Fruit fly (Drosophila melanogaster) whole organism, adult: ENCODE measurements around the gene CG43954.

Experiments used
- CG11617 ChIP-seq: fragments of 200-800 bp; sonication (Bioruptor generic); optimal IDR thresholded peaks from 2 replicates; lab custom pipeline; 2017; ENCODE audit warnings: mild to moderate bottlenecking, missing biosample characterization, missing genetic modification reagents, missing genetic modification characterization
- CG33017 ChIP-seq: fragments of 200-800 bp; sonication (Bioruptor generic); optimal IDR thresholded peaks from 2 replicates; lab custom pipeline; 2018; ENCODE audit warnings: missing biosample characterization, mild to moderate bottlenecking, missing genetic modification characterization, moderate library complexity
- CG5204 ChIP-seq: fragments of 200-800 bp; sonication (Bioruptor generic); optimal IDR thresholded peaks from 2 replicates; lab custom pipeline; 2016; ENCODE audit warnings: missing biosample characterization, missing genetic modification characterization
- CG7045 ChIP-seq: fragments of 200-800 bp; sonication (Bioruptor generic); optimal IDR thresholded peaks from 2 replicates; lab custom pipeline; 2017; ENCODE audit warnings: missing biosample characterization, mild to moderate bottlenecking, missing genetic modification characterization
- CG7101 ChIP-seq: fragments of 200-800 bp; sonication (Bioruptor generic); optimal IDR thresholded peaks from 2 replicates; lab custom pipeline; 2018; ENCODE audit warnings: missing biosample characterization, mild to moderate bottlenecking, missing genetic modification characterization, moderate library complexity
- Crg-1 ChIP-seq: fragments of 200-800 bp; sonication (Bioruptor generic); optimal IDR thresholded peaks from 2 replicates; lab custom pipeline; 2016; ENCODE audit warnings: missing biosample characterization, missing genetic modification characterization
- Hr96 ChIP-seq: fragments of 200-800 bp; sonication (Bioruptor generic); optimal IDR thresholded peaks from 2 replicates; lab custom pipeline; 2016; ENCODE audit warnings: missing biosample characterization, missing genetic modification characterization
- Mnt ChIP-seq: fragments of 200-800 bp; sonication (Bioruptor generic); optimal IDR thresholded peaks from 2 replicates; lab custom pipeline; 2016; ENCODE audit warnings: missing biosample characterization, mild to moderate bottlenecking, missing genetic modification characterization
- cic ChIP-seq: fragments of 200-800 bp; sonication (Bioruptor generic); optimal IDR thresholded peaks from 2 replicates; lab custom pipeline; 2017; ENCODE audit warnings: missing biosample characterization, mild to moderate bottlenecking, missing genetic modification characterization, moderate library complexity
- kay ChIP-seq: fragments of 200-800 bp; sonication (Bioruptor generic); peaks from one replicate; lab custom pipeline; 2016; ENCODE audit warnings: missing biosample characterization, missing genetic modification characterization, borderline replicate concordance
- ovo ChIP-seq: fragments of 200-800 bp; sonication (Bioruptor generic); optimal IDR thresholded peaks from 2 replicates; lab custom pipeline; 2016; ENCODE audit warnings: missing biosample characterization, missing genetic modification characterization
- pad ChIP-seq: fragments of 200-800 bp; sonication (Bioruptor generic); optimal IDR thresholded peaks from 3 replicates; lab custom pipeline; 2017; ENCODE audit warnings: missing biosample characterization, missing genetic modification characterization, mild to moderate bottlenecking, moderate library complexity, missing genetic modification reagents
- tj ChIP-seq: fragments of 200-800 bp; sonication (Bioruptor generic); optimal IDR thresholded peaks from 3 replicates; lab custom pipeline; 2017; ENCODE audit warnings: missing biosample characterization, mild to moderate bottlenecking, missing genetic modification characterization, moderate library complexity
- toe ChIP-seq: fragments of 200-800 bp; sonication (Bioruptor generic); optimal IDR thresholded peaks from 2 replicates; lab custom pipeline; 2016; ENCODE audit warnings: missing biosample characterization, missing genetic modification characterization

- TF ChIP-seq pad (GFP tag; lab: Kevin White, UChicago) = no peak
- no peak for TF ChIP-seq Mnt
- TF ChIP-seq toe (GFP tag; lab: Kevin White, UChicago) = no peak
- no peak for TF ChIP-seq Crg-1 (GFP tag; lab: Kevin White, UChicago)
- TF ChIP-seq kay (GFP tag; lab: Kevin White, UChicago) = peak; percentile 40
- no peak for TF ChIP-seq CG7045 (GFP tag; lab: Kevin White, UChicago)
- no peak for TF ChIP-seq Hr96 (GFP tag; lab: Kevin White, UChicago)
- TF ChIP-seq tj = no peak
- peak; percentile 16 for TF ChIP-seq CG33017
- TF ChIP-seq CG5204 (GFP tag; lab: Kevin White, UChicago) = peak; percentile 1
- TF ChIP-seq ovo (GFP tag; lab: Kevin White, UChicago) = no peak
- no peak for TF ChIP-seq CG7101
- TF ChIP-seq cic (GFP tag; lab: Kevin White, UChicago) = peak; percentile 37
- no peak for TF ChIP-seq CG11617 (GFP tag; lab: Kevin White, UChicago)
These were observed 43.6 kb downstream of the CG43954 start, which contains the start of gene Galphaf for dm6 chr3L:16667663-16668465.
